Fruit fly (Drosophila melanogaster) whole organism, embryonic: ENCODE data around the gene Mob3.

Experiments used
- Abd-B ChIP-seq: fragments of 200-800 bp; sonication (Bioruptor generic); optimal IDR thresholded peaks from 2 replicates; lab custom pipeline; 2018; ENCODE audit warnings: missing biosample characterization, mild to moderate bottlenecking, missing genetic modification characterization, moderate library complexity
- Ada2b ChIP-seq: fragments of 200-800 bp; sonication (Bioruptor generic); IDR thresholded peaks from 2 replicates; pipeline ENCODE4 v1.3.6; 2022; ENCODE audit warnings: missing biosample characterization, missing genetic modification characterization
- Adf1 ChIP-seq: fragments of 200-800 bp; sonication (Bioruptor generic); IDR thresholded peaks from 2 replicates; pipeline ENCODE4 v1.3.6; 2022; ENCODE audit warnings: missing biosample characterization, missing genetic modification characterization
- Blimp-1 ChIP-seq: fragments of 200-800 bp; sonication (Bioruptor generic); optimal IDR thresholded peaks from 3 replicates; lab custom pipeline; 2018; ENCODE audit warnings: missing biosample characterization, missing genetic modification characterization, mild to moderate bottlenecking, moderate library complexity, missing genetic modification reagents
- CG11085 ChIP-seq: fragments of 200-800 bp; sonication (Bioruptor generic); IDR thresholded peaks from 2 replicates; pipeline ENCODE4 v1.3.6; 2022; ENCODE audit warnings: missing biosample characterization, missing genetic modification characterization
- CG11093 ChIP-seq: fragments of 200-800 bp; sonication (Bioruptor generic); IDR thresholded peaks from 3 replicates; pipeline ENCODE4 v1.3.6; 2022; ENCODE audit warnings: missing biosample characterization, missing genetic modification characterization
- CG12236 ChIP-seq: fragments of 200-800 bp; sonication (Bioruptor generic); optimal IDR thresholded peaks from 2 replicates; lab custom pipeline; 2016; ENCODE audit warnings: missing biosample characterization, missing genetic modification characterization
- CG12769 ChIP-seq: fragments of 200-800 bp; sonication (Bioruptor generic); optimal IDR thresholded peaks from 2 replicates; lab custom pipeline; 2019; ENCODE audit warnings: missing biosample characterization, mild to moderate bottlenecking, missing genetic modification characterization, moderate library complexity
- CG15011 ChIP-seq: fragments of 200-800 bp; sonication (Bioruptor generic); optimal IDR thresholded peaks from 3 replicates; lab custom pipeline; 2018; ENCODE audit warnings: missing biosample characterization, mild to moderate bottlenecking, missing genetic modification characterization
- CG15073 ChIP-seq: fragments of 200-800 bp; sonication (Bioruptor generic); optimal IDR thresholded peaks from 2 replicates; lab custom pipeline; 2016; ENCODE audit warnings: missing biosample characterization, missing genetic modification characterization
- CG1602 ChIP-seq: fragments of 200-800 bp; sonication (Bioruptor generic); optimal IDR thresholded peaks from 3 replicates; lab custom pipeline; 2016; ENCODE audit warnings: missing biosample characterization, missing genetic modification characterization
- CG16863 ChIP-seq: fragments of 200-800 bp; sonication (Bioruptor generic); optimal IDR thresholded peaks from 3 replicates; lab custom pipeline; 2016; ENCODE audit warnings: missing biosample characterization, missing genetic modification characterization
- CG17802 ChIP-seq: fragments of 200-800 bp; sonication (Bioruptor generic); optimal IDR thresholded peaks from 2 replicates; lab custom pipeline; 2018; ENCODE audit warnings: missing biosample characterization, mild to moderate bottlenecking, missing genetic modification characterization, moderate library complexity
- CG18599 ChIP-seq: fragments of 200-800 bp; sonication (Bioruptor generic); optimal IDR thresholded peaks from 3 replicates; lab custom pipeline; 2017; ENCODE audit warnings: missing biosample characterization, missing genetic modification characterization, mild to moderate bottlenecking, moderate library complexity, missing genetic modification reagents
- CG2202 ChIP-seq: fragments of 200-800 bp; sonication (Bioruptor generic); optimal IDR thresholded peaks from 2 replicates; lab custom pipeline; 2018; ENCODE audit warnings: missing biosample characterization, mild to moderate bottlenecking, missing genetic modification characterization
- CG2712 ChIP-seq: fragments of 200-800 bp; optimal IDR thresholded peaks from 3 replicates; lab custom pipeline; 2019; ENCODE audit warnings: missing biosample characterization, mild to moderate bottlenecking, missing genetic modification characterization, moderate library complexity
- CG2889 ChIP-seq: fragments of 200-800 bp; sonication (Bioruptor generic); IDR thresholded peaks from 3 replicates; pipeline ENCODE4 v1.3.6; 2022; ENCODE audit warnings: missing biosample characterization, missing genetic modification characterization
- CG30431 ChIP-seq: fragments of 200-800 bp; sonication (Bioruptor generic); optimal IDR thresholded peaks from 2 replicates; lab custom pipeline; 2017; ENCODE audit warnings: missing biosample characterization, missing genetic modification characterization
- CG32767 ChIP-seq: fragments of 200-800 bp; sonication (Bioruptor generic); IDR thresholded peaks from 2 replicates; pipeline ENCODE4 v1.3.6; 2022; ENCODE audit warnings: missing biosample characterization, missing genetic modification characterization
- CG32772 ChIP-seq: fragments of 200-800 bp; sonication (Bioruptor generic); IDR thresholded peaks from 2 replicates; pipeline ENCODE4 v1.3.6; 2022; ENCODE audit warnings: missing biosample characterization, missing genetic modification characterization
- CG3726 ChIP-seq: fragments of 200-800 bp; sonication (Bioruptor generic); IDR thresholded peaks from 3 replicates; pipeline ENCODE4, ENCODE4 v1.3.6; 2022; ENCODE audit warnings: missing biosample characterization, missing genetic modification characterization
- CG4328 ChIP-seq: fragments of 200-800 bp; sonication (Bioruptor generic); optimal IDR thresholded peaks from 3 replicates; lab custom pipeline; 2017; ENCODE audit warnings: missing biosample characterization, missing genetic modification reagents, missing genetic modification characterization
- CG7271 ChIP-seq: fragments of 200-800 bp; sonication (Bioruptor generic); optimal IDR thresholded peaks from 2 replicates; lab custom pipeline; 2018; ENCODE audit warnings: missing biosample characterization, mild to moderate bottlenecking, missing genetic modification characterization, moderate library complexity
- CG7839 ChIP-seq: fragments of 200-800 bp; sonication (Bioruptor generic); optimal IDR thresholded peaks from 3 replicates; lab custom pipeline; 2018; ENCODE audit warnings: missing biosample characterization, mild to moderate bottlenecking, missing genetic modification characterization, moderate library complexity
- CG8944 ChIP-seq: fragments of 200-800 bp; sonication (Bioruptor generic); optimal IDR thresholded peaks from 3 replicates; lab custom pipeline; 2016; ENCODE audit warnings: missing biosample characterization, missing genetic modification characterization
- Deaf1 ChIP-seq: fragments of 200-800 bp; optimal IDR thresholded peaks from 3 replicates; lab custom pipeline; 2019; ENCODE audit warnings: missing biosample characterization, mild to moderate bottlenecking, missing genetic modification characterization, moderate library complexity
- Drgx ChIP-seq: fragments of 200-800 bp; sonication (Bioruptor generic); IDR thresholded peaks from 2 replicates; pipeline ENCODE4 v1.3.6; 2022; ENCODE audit warnings: missing biosample characterization, missing genetic modification characterization
- HLH3B ChIP-seq: fragments of 200-800 bp; sonication (Bioruptor generic); IDR thresholded peaks from 2 replicates; pipeline ENCODE4 v1.3.6; 2022; ENCODE audit warnings: missing biosample characterization, missing genetic modification characterization
- Hey ChIP-seq: fragments of 200-800 bp; sonication (Bioruptor generic); optimal IDR thresholded peaks from 3 replicates; lab custom pipeline; 2018; ENCODE audit warnings: missing biosample characterization, mild to moderate bottlenecking, missing genetic modification characterization
- Jarid2 ChIP-seq: fragments of 200-800 bp; sonication (Bioruptor generic); optimal IDR thresholded peaks from 3 replicates; lab custom pipeline; 2017; ENCODE audit warnings: mild to moderate bottlenecking, missing biosample characterization, missing genetic modification reagents, missing genetic modification characterization
- Usf ChIP-seq: fragments of 200-800 bp; sonication (Bioruptor generic); optimal IDR thresholded peaks from 2 replicates; lab custom pipeline; 2017; ENCODE audit warnings: missing genotype, missing biosample characterization, missing genetic modification characterization
- abd-A ChIP-seq: fragments of 200-800 bp; sonication (Bioruptor generic); optimal IDR thresholded peaks from 3 replicates; lab custom pipeline; 2019; ENCODE audit warnings: missing biosample characterization, mild to moderate bottlenecking, missing genetic modification characterization, moderate library complexity
- bbx ChIP-seq: fragments of 200-800 bp; sonication (Bioruptor generic); IDR thresholded peaks from 2 replicates; pipeline ENCODE4 v1.3.6; 2022; ENCODE audit warnings: missing biosample characterization, missing genetic modification characterization; ENCODE audit not compliant: partially characterized antibody
- chinmo ChIP-seq: fragments of 200-800 bp; sonication (Bioruptor generic); IDR thresholded peaks from 4 replicates; pipeline ENCODE4 v1.3.6; 2022; ENCODE audit warnings: missing biosample characterization, missing genetic modification characterization; ENCODE audit not compliant: partially characterized antibody
- danr ChIP-seq: fragments of 200-800 bp; sonication (Bioruptor generic); IDR thresholded peaks from 2 replicates; pipeline ENCODE4 v1.3.6; 2022; ENCODE audit warnings: missing biosample characterization, missing genetic modification characterization
- dimm ChIP-seq: fragments of 200-800 bp; sonication (Bioruptor generic); IDR thresholded peaks from 2 replicates; pipeline ENCODE4 v1.3.6; 2022; ENCODE audit warnings: missing biosample characterization, missing genetic modification characterization
- dmrt99B ChIP-seq: fragments of 200-800 bp; sonication (Bioruptor generic); optimal IDR thresholded peaks from 2 replicates; lab custom pipeline; 2018; ENCODE audit warnings: missing biosample characterization, mild to moderate bottlenecking, missing genetic modification characterization, moderate library complexity
- fd3F ChIP-seq: fragments of 200-800 bp; sonication (Bioruptor generic); optimal IDR thresholded peaks from 2 replicates; lab custom pipeline; 2018; ENCODE audit warnings: missing biosample characterization, mild to moderate bottlenecking, missing genetic modification characterization, moderate library complexity
- fru ChIP-seq: fragments of >200 bp; optimal IDR thresholded peaks from 2 replicates; lab custom pipeline; 2017
- lola ChIP-seq, 3 experiments: fragments of >200 bp in 2 of 3; fragments of 200-800 bp in 1 of 3; sonication (Bioruptor generic) in 1 of 3; optimal IDR thresholded peaks; 2 replicates each; lab custom pipeline; 2017 to 2019; ENCODE audit warnings: missing biosample characterization in 3 of 3, missing genetic modification characterization in 3 of 3, mild to moderate bottlenecking in 1 of 3, moderate library complexity in 1 of 3
- maf-S ChIP-seq: fragments of 200-800 bp; sonication (Bioruptor generic); optimal IDR thresholded peaks from 2 replicates; lab custom pipeline; 2016; ENCODE audit warnings: missing biosample characterization, missing genetic modification characterization
- odd ChIP-seq: fragments of 200-800 bp; sonication (Bioruptor generic); optimal IDR thresholded peaks from 2 replicates; lab custom pipeline; 2017; ENCODE audit warnings: missing biosample characterization, mild to moderate bottlenecking, missing genetic modification characterization
- onecut ChIP-seq: fragments of 200-800 bp; sonication (Bioruptor generic); IDR thresholded peaks from 2 replicates; pipeline ENCODE4 v1.3.6; 2022; ENCODE audit warnings: missing biosample characterization, missing genetic modification characterization
- pan ChIP-seq, 4 experiments: fragments of >200 bp in 3 of 4; fragments of 200-800 bp in 1 of 4; sonication (Bioruptor generic) in 1 of 4; optimal IDR thresholded peaks in 3 of 4; IDR thresholded peaks in 1 of 4; 2 replicates each; pipeline versions ENCODE4 v1.3.6 to Lab custom; 2017 to 2022; ENCODE audit warnings: missing biosample characterization in 2 of 4, missing genetic modification characterization in 2 of 4, mixed read lengths in 1 of 4
- schlank ChIP-seq: fragments of 200-800 bp; sonication (Bioruptor generic); optimal IDR thresholded peaks from 2 replicates; lab custom pipeline; 2018; ENCODE audit warnings: missing biosample characterization, mild to moderate bottlenecking, missing genetic modification characterization
- sna ChIP-seq: fragments of 200-800 bp; sonication (Bioruptor generic); IDR thresholded peaks from 2 replicates; pipeline ENCODE4 v1.3.6; 2022; ENCODE audit warnings: missing biosample characterization, missing genetic modification characterization; ENCODE audit not compliant: partially characterized antibody
- sr ChIP-seq: fragments of 200-800 bp; sonication (Bioruptor generic); IDR thresholded peaks from 3 replicates; pipeline ENCODE4 v1.3.6; 2022; ENCODE audit warnings: missing biosample characterization, missing genetic modification characterization
- tll ChIP-seq, 2 experiments: fragments of 200-800 bp in 1 of 2; fragments of >200 bp in 1 of 2; sonication (Bioruptor generic) in 1 of 2; optimal IDR thresholded peaks; 2 replicates each; lab custom pipeline; 2017 to 2019; ENCODE audit warnings: missing biosample characterization in 2 of 2, missing genetic modification characterization in 2 of 2, mild to moderate bottlenecking in 1 of 2, moderate library complexity in 1 of 2

Mob3 gene

dm6 chr2L:10306518-10307260 is 41.6 kb downstream of the Mob3 start, which contains the start of the genes CG5390 and CG4968 (continued):
- TF ChIP-seq Hey (tag; lab: Kevin White, UChicago) (no peak), CG2202 (tag; lab: Kevin White, UChicago) (peak; percentile 17), odd (peak; percentile 56), schlank (tag; lab: Kevin White, UChicago) (peak; percentile 18), bbx (GFP tag; lab: Robert Waterston, UW) (peak; percentile 72), CG32767 (GFP tag; lab: Robert Waterston, UW) (0 out of 2 replicates have a peak, but pooled peaks have one; percentile 52), pan (optimal IDR thresholded peaks at IDR 0.05; lab: Kevin White, UChicago) (no peak), pan (GFP tag; optimal IDR thresholded peaks at IDR 0.05 in 1 of 2, IDR thresholded peaks at IDR 0.05 in 1 of 2) (peak in 1 of 2 experiments; percentile 73), onecut (GFP tag; lab: Robert Waterston, UW) (peak; percentile 44), Abd-B (GFP tag; lab: Kevin White, UChicago) (no peak), CG16863 (GFP tag; lab: Kevin White, UChicago) (no peak), sna (GFP tag; lab: Robert Waterston, UW) (no peak), sr (GFP tag; lab: Robert Waterston, UW) (no peak), CG11093 (GFP tag; lab: Robert Waterston, UW) (no peak), fd3F (GFP tag; lab: Kevin White, UChicago) (peak; percentile 62), CG1602 (GFP tag; lab: Kevin White, UChicago) (peak; percentile 8), Usf (GFP tag; lab: Kevin White, UChicago) (no peak), CG11085 (peak; percentile 39; the same call in 1 of the 2 replicates), CG4328 (GFP tag; lab: Kevin White, UChicago) (peak; percentile 70), maf-S (GFP tag; lab: Kevin White, UChicago) (no peak), CG7839 (tag; lab: Kevin White, UChicago) (no peak), Deaf1 (tag; lab: Kevin White, UChicago) (no peak), Blimp-1 (GFP tag; lab: Kevin White, UChicago) (no peak), CG12236 (no peak), HLH3B (GFP tag; lab: Robert Waterston, UW) (peak; percentile 45; the same call in 1 of the 2 replicates), CG30431 (GFP tag; lab: Kevin White, UChicago) (no peak), chinmo (GFP tag; lab: Robert Waterston, UW) (0 out of 4 replicates have a peak, but pooled peaks have one; percentile 65), CG15011 (GFP tag; lab: Kevin White, UChicago) (peak; percentile 30), Ada2b (GFP tag; lab: Robert Waterston, UW) (peak; percentile 63), Drgx (GFP tag; lab: Robert Waterston, UW) (peak; percentile 86), dimm (no peak), CG17802 (tag; lab: Kevin White, UChicago) (peak; percentile 7), lola (GFP tag; optimal IDR thresholded peaks at IDR 0.05; lab: Kevin White, UChicago) (peak in 1 of 3 experiments; percentile 36), danr (GFP tag; lab: Robert Waterston, UW) (peak; percentile 49; the same call in 1 of the 2 replicates), dmrt99B (tag; lab: Kevin White, UChicago) (no peak), Jarid2 (GFP tag; lab: Kevin White, UChicago) (no peak), CG3726 (no peak), abd-A (tag; lab: Kevin White, UChicago) (no peak), CG2889 (GFP tag; lab: Robert Waterston, UW) (no peak), CG18599 (GFP tag; lab: Kevin White, UChicago) (peak; percentile 79), Adf1 (GFP tag; lab: Robert Waterston, UW) (peak; percentile 48), CG8944 (GFP tag; lab: Kevin White, UChicago) (no peak), CG12769 (no peak), CG32772 (no peak), tll (GFP tag; optimal IDR thresholded peaks at IDR 0.05; lab: Kevin White, UChicago) (no peak), fru (lab: Kevin White, UChicago) (no peak), CG7271 (tag; lab: Kevin White, UChicago) (no peak), CG15073 (GFP tag; lab: Kevin White, UChicago) (no peak), CG2712 (tag; lab: Kevin White, UChicago) (peak; percentile 78)
